Fruit fly (Drosophila melanogaster) whole organism, adult: ENCODE results near the gene CG14174.

ENCODE experiments used
- CG11617 ChIP-seq: fragments of 200-800 bp; sonication (Bioruptor generic); optimal IDR thresholded peaks from 2 replicates; lab custom pipeline; 2017; ENCODE audit warnings: mild to moderate bottlenecking, missing biosample characterization, missing genetic modification reagents, missing genetic modification characterization
- CG12768 ChIP-seq: fragments of 200-800 bp; sonication (Bioruptor generic); optimal IDR thresholded peaks from 2 replicates; lab custom pipeline; 2017; ENCODE audit warnings: missing biosample characterization, missing genetic modification characterization, mild to moderate bottlenecking, moderate library complexity, missing genetic modification reagents
- CG14711 ChIP-seq: fragments of 200-800 bp; sonication (Bioruptor generic); optimal IDR thresholded peaks from 2 replicates; lab custom pipeline; 2018; ENCODE audit warnings: missing biosample characterization, mild to moderate bottlenecking, missing genetic modification characterization, moderate library complexity
- CG1620 ChIP-seq: fragments of 200-800 bp; sonication (Bioruptor generic); optimal IDR thresholded peaks from 2 replicates; lab custom pipeline; 2016; ENCODE audit warnings: missing biosample characterization, missing genetic modification characterization
- CG33017 ChIP-seq: fragments of 200-800 bp; sonication (Bioruptor generic); optimal IDR thresholded peaks from 2 replicates; lab custom pipeline; 2018; ENCODE audit warnings: missing biosample characterization, mild to moderate bottlenecking, missing genetic modification characterization, moderate library complexity
- CG5204 ChIP-seq: fragments of 200-800 bp; sonication (Bioruptor generic); optimal IDR thresholded peaks from 2 replicates; lab custom pipeline; 2016; ENCODE audit warnings: missing biosample characterization, missing genetic modification characterization
- CG7045 ChIP-seq: fragments of 200-800 bp; sonication (Bioruptor generic); optimal IDR thresholded peaks from 2 replicates; lab custom pipeline; 2017; ENCODE audit warnings: missing biosample characterization, mild to moderate bottlenecking, missing genetic modification characterization
- CG7101 ChIP-seq: fragments of 200-800 bp; sonication (Bioruptor generic); optimal IDR thresholded peaks from 2 replicates; lab custom pipeline; 2018; ENCODE audit warnings: missing biosample characterization, mild to moderate bottlenecking, missing genetic modification characterization, moderate library complexity
- Clk ChIP-seq: fragments of 200-800 bp; sonication (Bioruptor generic); optimal IDR thresholded peaks from 2 replicates; lab custom pipeline; 2017; ENCODE audit warnings: missing biosample characterization, missing genetic modification characterization
- Crg-1 ChIP-seq: fragments of 200-800 bp; sonication (Bioruptor generic); optimal IDR thresholded peaks from 2 replicates; lab custom pipeline; 2016; ENCODE audit warnings: missing biosample characterization, missing genetic modification characterization
- Hr96 ChIP-seq: fragments of 200-800 bp; sonication (Bioruptor generic); optimal IDR thresholded peaks from 2 replicates; lab custom pipeline; 2016; ENCODE audit warnings: missing biosample characterization, missing genetic modification characterization
- Mnt ChIP-seq: fragments of 200-800 bp; sonication (Bioruptor generic); optimal IDR thresholded peaks from 2 replicates; lab custom pipeline; 2016; ENCODE audit warnings: missing biosample characterization, mild to moderate bottlenecking, missing genetic modification characterization
- bab1 ChIP-seq: fragments of 200-800 bp; sonication (Bioruptor generic); optimal IDR thresholded peaks from 3 replicates; lab custom pipeline; 2019; ENCODE audit warnings: missing biosample characterization, mild to moderate bottlenecking, missing genetic modification characterization, moderate library complexity
- cic ChIP-seq: fragments of 200-800 bp; sonication (Bioruptor generic); optimal IDR thresholded peaks from 2 replicates; lab custom pipeline; 2017; ENCODE audit warnings: missing biosample characterization, mild to moderate bottlenecking, missing genetic modification characterization, moderate library complexity
- cnc ChIP-seq, 2 experiments: fragments of >200 bp; optimal IDR thresholded peaks; 2 replicates each; lab custom pipeline; 2017
- kay ChIP-seq: fragments of 200-800 bp; sonication (Bioruptor generic); peaks from one replicate; lab custom pipeline; 2016; ENCODE audit warnings: missing biosample characterization, missing genetic modification characterization, borderline replicate concordance
- ovo ChIP-seq: fragments of 200-800 bp; sonication (Bioruptor generic); optimal IDR thresholded peaks from 2 replicates; lab custom pipeline; 2016; ENCODE audit warnings: missing biosample characterization, missing genetic modification characterization
- pad ChIP-seq: fragments of 200-800 bp; sonication (Bioruptor generic); optimal IDR thresholded peaks from 3 replicates; lab custom pipeline; 2017; ENCODE audit warnings: missing biosample characterization, missing genetic modification characterization, mild to moderate bottlenecking, moderate library complexity, missing genetic modification reagents
- tj ChIP-seq: fragments of 200-800 bp; sonication (Bioruptor generic); optimal IDR thresholded peaks from 3 replicates; lab custom pipeline; 2017; ENCODE audit warnings: missing biosample characterization, mild to moderate bottlenecking, missing genetic modification characterization, moderate library complexity
- toe ChIP-seq: fragments of 200-800 bp; sonication (Bioruptor generic); optimal IDR thresholded peaks from 2 replicates; lab custom pipeline; 2016; ENCODE audit warnings: missing biosample characterization, missing genetic modification characterization

CG14174 gene

DNA sequence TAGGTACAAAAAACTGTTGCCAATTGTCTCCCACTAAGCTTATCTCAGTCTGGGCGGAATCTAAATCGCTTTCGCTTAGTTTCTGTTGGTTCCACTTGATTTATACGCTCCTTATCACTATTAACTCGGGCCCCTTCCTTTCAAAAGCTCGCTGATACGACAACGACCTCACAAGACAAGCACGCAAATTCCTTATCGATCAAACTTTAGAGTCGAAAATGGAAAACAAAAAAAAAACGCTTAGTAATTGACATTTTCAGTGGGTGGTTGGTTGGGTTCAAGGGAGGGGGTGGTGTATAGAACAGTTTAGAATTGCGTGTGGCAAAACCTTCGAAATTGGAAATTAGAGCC, 27.7 kb upstream of the CG14174 start:
- TF ChIP-seq Mnt (GFP tag; lab: Kevin White, UChicago) (peak; percentile 8), CG1620 (no peak), CG14711 (tag; lab: Kevin White, UChicago) (no peak), CG12768 (GFP tag; lab: Kevin White, UChicago) (peak; percentile 57), CG5204 (GFP tag; lab: Kevin White, UChicago) (no peak), tj (GFP tag; lab: Kevin White, UChicago) (no peak), Crg-1 (GFP tag; lab: Kevin White, UChicago) (no peak), cic (GFP tag; lab: Kevin White, UChicago) (peak; percentile 73), kay (GFP tag; lab: Kevin White, UChicago) (no peak), CG7101 (tag; lab: Kevin White, UChicago) (no peak), toe (GFP tag; lab: Kevin White, UChicago) (no peak), ovo (GFP tag; lab: Kevin White, UChicago) (no peak), cnc (optimal IDR thresholded peaks at IDR 0.05; lab: Kevin White, UChicago) (no peak), CG33017 (tag; lab: Kevin White, UChicago) (no peak), Clk (GFP tag; lab: Kevin White, UChicago) (no peak), pad (GFP tag; lab: Kevin White, UChicago) (no peak), Hr96 (GFP tag; lab: Kevin White, UChicago) (peak; percentile 8), CG11617 (no peak), CG7045 (GFP tag; lab: Kevin White, UChicago) (no peak), bab1 (GFP tag; lab: Kevin White, UChicago) (no peak)

dm6 chr3L:9692234-9692891, 26.8 kb upstream of the CG14174 start:
- TF ChIP-seq ovo (GFP tag; lab: Kevin White, UChicago) (peak; percentile 98), cic (GFP tag; lab: Kevin White, UChicago) (peak; percentile 88), Mnt (GFP tag; lab: Kevin White, UChicago) (peak; percentile 90), pad (GFP tag; lab: Kevin White, UChicago) (peak; percentile 50), CG7101 (tag; lab: Kevin White, UChicago) (no peak), tj (GFP tag; lab: Kevin White, UChicago) (no peak), CG7045 (GFP tag; lab: Kevin White, UChicago) (no peak), cnc (optimal IDR thresholded peaks at IDR 0.05; lab: Kevin White, UChicago) (peak in 1 of 2 experiments; percentile 54)

DNA sequence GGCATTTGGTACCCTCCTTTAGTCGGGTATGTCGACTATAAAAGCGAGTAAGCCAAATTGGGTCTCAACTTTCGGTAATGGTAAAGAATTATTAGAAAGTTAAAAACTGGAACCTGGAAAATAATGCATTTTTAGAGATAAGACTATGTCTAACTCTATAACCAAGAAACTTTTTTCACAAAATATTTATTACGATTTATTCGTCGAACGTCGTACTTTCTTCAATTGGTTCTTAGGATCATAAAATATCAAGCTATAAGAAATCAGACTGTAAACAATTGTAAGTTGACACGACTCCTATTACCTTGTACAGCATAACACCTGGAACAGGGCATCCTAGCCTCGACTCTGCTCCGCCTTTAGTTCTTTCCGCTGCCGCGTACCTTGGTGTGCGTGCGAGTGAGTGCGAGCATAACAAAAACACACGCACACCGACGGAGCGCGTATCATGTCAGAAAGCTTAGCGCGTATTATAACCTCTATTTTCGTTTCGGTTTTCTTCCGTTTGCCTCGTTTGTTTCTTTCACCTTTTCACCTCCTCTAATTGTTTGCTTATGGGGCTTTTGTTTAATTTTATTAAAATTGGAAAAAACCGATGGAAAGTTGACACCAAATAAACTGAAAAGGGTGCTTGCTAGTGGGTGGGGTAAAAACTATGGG, 26.1 kb upstream of the CG14174 start:
- TF ChIP-seq CG33017 (tag; lab: Kevin White, UChicago) (peak; percentile 76), CG5204 (GFP tag; lab: Kevin White, UChicago) (peak; percentile 92), CG12768 (GFP tag; lab: Kevin White, UChicago) (peak; percentile 88), CG7101 (tag; lab: Kevin White, UChicago) (peak; percentile 84), CG1620 (peak; percentile 73), kay (GFP tag; lab: Kevin White, UChicago) (no peak), pad (GFP tag; lab: Kevin White, UChicago) (peak; percentile 68), toe (GFP tag; lab: Kevin White, UChicago) (peak; percentile 91), tj (GFP tag; lab: Kevin White, UChicago) (peak; percentile 77), cnc (optimal IDR thresholded peaks at IDR 0.05; lab: Kevin White, UChicago) (no peak), CG7045 (GFP tag; lab: Kevin White, UChicago) (peak; percentile 90), Clk (GFP tag; lab: Kevin White, UChicago) (peak; percentile 85), Mnt (GFP tag; lab: Kevin White, UChicago) (no peak), Crg-1 (GFP tag; lab: Kevin White, UChicago) (peak; percentile 80), ovo (GFP tag; lab: Kevin White, UChicago) (no peak), Hr96 (GFP tag; lab: Kevin White, UChicago) (peak; percentile 90), CG14711 (tag; lab: Kevin White, UChicago) (peak; percentile 68), CG11617 (peak; percentile 93), bab1 (GFP tag; lab: Kevin White, UChicago) (peak; percentile 75), cic (GFP tag; lab: Kevin White, UChicago) (no peak)

DNA sequence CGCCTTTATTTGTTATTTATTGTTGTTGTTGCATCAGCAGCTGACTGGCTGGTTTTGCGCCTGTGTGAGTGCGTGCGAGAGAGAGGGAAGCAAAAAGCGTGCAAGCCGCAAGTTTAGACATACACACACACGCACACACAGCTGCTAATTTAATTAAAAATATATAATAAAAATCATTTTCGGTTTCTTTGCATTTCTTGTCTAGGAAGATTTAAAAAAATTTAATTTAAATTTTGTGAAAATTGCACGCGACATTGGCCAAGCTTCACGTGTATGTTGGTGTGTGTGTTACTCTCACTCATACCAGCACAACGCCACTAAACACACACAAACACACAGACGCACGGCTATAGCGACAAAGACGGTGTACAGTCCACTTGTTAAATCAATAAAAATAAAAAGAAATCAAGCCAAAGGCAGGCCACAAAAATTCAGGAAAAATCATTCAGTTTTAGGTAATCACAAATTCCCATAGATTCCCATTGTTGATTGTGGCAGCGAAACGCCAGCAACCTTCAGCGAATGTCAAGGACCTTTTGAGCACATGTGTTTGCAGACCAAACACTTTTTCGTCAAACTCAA, 25.5 kb upstream of the CG14174 start:
- TF ChIP-seq Mnt (GFP tag; lab: Kevin White, UChicago) (peak; percentile 32), CG14711 (tag; lab: Kevin White, UChicago) (no peak), kay (GFP tag; lab: Kevin White, UChicago) (peak; percentile 94)

DNA sequence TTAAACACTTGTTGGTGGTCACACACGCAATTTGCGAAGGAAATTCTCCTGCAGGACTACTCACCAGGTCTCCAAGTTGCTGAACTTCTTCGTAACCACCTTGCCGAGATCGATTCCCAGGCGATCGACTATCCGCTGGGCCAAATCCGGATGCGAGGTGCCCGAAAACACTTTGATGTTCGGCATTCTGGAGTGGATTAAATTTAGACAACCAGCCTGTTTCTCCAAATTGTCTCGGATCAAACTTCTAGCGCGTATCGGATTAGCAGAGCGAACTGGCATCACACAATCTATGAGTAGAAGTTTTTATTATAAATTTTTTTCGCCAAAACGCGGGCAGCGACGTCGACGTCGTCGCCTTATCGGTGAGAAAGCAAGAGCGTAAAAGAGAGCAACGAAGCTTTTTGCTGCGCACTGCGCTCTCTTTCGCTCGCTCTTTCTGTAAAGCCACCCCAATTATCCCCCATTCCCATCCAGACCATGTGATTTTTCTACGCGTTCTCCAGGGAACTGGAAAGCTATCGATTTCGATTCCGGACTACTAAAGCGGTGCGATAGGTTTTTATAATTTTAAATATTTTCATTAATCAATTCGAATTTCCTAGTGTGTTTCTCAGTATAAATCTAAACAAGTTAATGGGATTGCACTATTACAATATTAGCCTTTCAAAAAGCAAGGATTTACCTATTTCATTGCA, 24.8 kb upstream of the CG14174 start:
- no peak for TF ChIP-seq tj (GFP tag; lab: Kevin White, UChicago)
- no peak for TF ChIP-seq ovo (GFP tag; lab: Kevin White, UChicago)
- TF ChIP-seq pad (GFP tag; lab: Kevin White, UChicago) = no peak
- TF ChIP-seq Mnt (GFP tag; lab: Kevin White, UChicago) = no peak
- TF ChIP-seq Hr96 (GFP tag; lab: Kevin White, UChicago) = no peak
- TF ChIP-seq CG11617 = no peak
- TF ChIP-seq bab1 (GFP tag; lab: Kevin White, UChicago) = no peak
- TF ChIP-seq Clk (GFP tag; lab: Kevin White, UChicago) = no peak
- peak; percentile 17 for TF ChIP-seq CG7101 (tag; lab: Kevin White, UChicago)
- TF ChIP-seq CG12768 (GFP tag; lab: Kevin White, UChicago) = no peak
- TF ChIP-seq cic (GFP tag; lab: Kevin White, UChicago) = peak; percentile 15
- TF ChIP-seq CG1620 = no peak
- TF ChIP-seq cnc (optimal IDR thresholded peaks at IDR 0.05; lab: Kevin White, UChicago) = no peak
- TF ChIP-seq CG5204 (GFP tag; lab: Kevin White, UChicago) = no peak
- TF ChIP-seq kay (GFP tag; lab: Kevin White, UChicago) = peak; percentile 85
- no peak for TF ChIP-seq toe (GFP tag; lab: Kevin White, UChicago)
- TF ChIP-seq CG33017 (tag; lab: Kevin White, UChicago) = peak; percentile 19
